Fruit fly (Drosophila melanogaster) Kc167 (cell line): ENCODE data around the gene cype.

Experiments used
- Myc ChIP-seq: fragments of >200 bp; optimal IDR thresholded peaks from 2 replicates; lab custom pipeline; 2017; ENCODE audit warnings: missing external identifiers
- Sin3A ChIP-seq: fragments of >200 bp; optimal IDR thresholded peaks from 2 replicates; lab custom pipeline; 2018; ENCODE audit warnings: missing external identifiers
- h ChIP-seq: fragments of >200 bp; optimal IDR thresholded peaks from 3 replicates; lab custom pipeline; 2018; ENCODE audit warnings: missing external identifiers
- insv ChIP-seq: fragments of >200 bp; optimal IDR thresholded peaks from 3 replicates; lab custom pipeline; 2018; ENCODE audit warnings: missing external identifiers
- psq ChIP-seq: fragments of >200 bp; optimal IDR thresholded peaks from 2 replicates; lab custom pipeline; 2017; ENCODE audit warnings: missing external identifiers

dm6 chr2L:5353454-5353853 is 26.4 kb downstream of the cype start:
- TF ChIP-seq Myc (no peak), Sin3A (lab: Kevin White, UChicago) (no peak), psq (lab: Kevin White, UChicago) (no peak), insv (no peak), h (lab: Kevin White, UChicago) (no peak)
